Worm (Caenorhabditis elegans) whole organism, young adult: ENCODE measurements around the gene bec-1.

Experiments used
- B0019.2 ChIP-seq: fragments of 200-800 bp; sonication (Bioruptor generic); conservative IDR thresholded peaks from 2 replicates; pipeline ENCODE4 v1.3.6; 2022; ENCODE audit warnings: missing genetic modification reagents, missing genetic modification characterization, missing compliant biosample characterization
- akir-1 ChIP-seq: fragments of 200-800 bp; sonication (Bioruptor generic); optimal IDR thresholded peaks from 2 replicates; lab custom pipeline; 2018; ENCODE audit warnings: mild to moderate bottlenecking, missing genetic modification characterization, moderate library complexity, missing compliant biosample characterization
- dpl-1 ChIP-seq: fragments of 150-350 bp; optimal IDR thresholded peaks from 2 replicates; lab custom pipeline; 2014; ENCODE audit warnings: missing biosample characterization, missing genetic modification reagents, missing genetic modification characterization
- egl-44 ChIP-seq: fragments of 200-800 bp; sonication (Bioruptor generic); IDR thresholded peaks from 2 replicates; pipeline ENCODE4 v1.3.6; 2022; ENCODE audit warnings: missing genetic modification reagents, missing genetic modification characterization, missing compliant biosample characterization
- rec-8 ChIP-seq, 2 experiments: sonication (generic microtip); optimal IDR thresholded peaks; 2 replicates each; lab custom pipeline; 2016; ENCODE audit warnings: mild to moderate bottlenecking in 2 of 2, missing genetic modification characterization in 2 of 2, missing genetic modification reagents in 2 of 2, missing genotype in 2 of 2, missing biosample characterization in 1 of 2, missing compliant biosample characterization in 1 of 2, moderate library complexity in 1 of 2
- rpc-1 ChIP-seq, 2 experiments: fragments of 150-350 bp in 1 of 2; sonication (generic microtip) in 1 of 2; optimal IDR thresholded peaks; 2 replicates each; lab custom pipeline; 2014 to 2018; ENCODE audit warnings: missing biosample characterization in 1 of 2, missing genetic modification characterization in 1 of 2, missing genetic modification reagents in 1 of 2, missing genotype in 1 of 2
- unc-62 ChIP-seq: fragments of 150-350 bp; optimal IDR thresholded peaks from 2 replicates; lab custom pipeline; 2014; ENCODE audit warnings: missing biosample characterization, missing genetic modification reagents, missing genetic modification characterization

DNA sequence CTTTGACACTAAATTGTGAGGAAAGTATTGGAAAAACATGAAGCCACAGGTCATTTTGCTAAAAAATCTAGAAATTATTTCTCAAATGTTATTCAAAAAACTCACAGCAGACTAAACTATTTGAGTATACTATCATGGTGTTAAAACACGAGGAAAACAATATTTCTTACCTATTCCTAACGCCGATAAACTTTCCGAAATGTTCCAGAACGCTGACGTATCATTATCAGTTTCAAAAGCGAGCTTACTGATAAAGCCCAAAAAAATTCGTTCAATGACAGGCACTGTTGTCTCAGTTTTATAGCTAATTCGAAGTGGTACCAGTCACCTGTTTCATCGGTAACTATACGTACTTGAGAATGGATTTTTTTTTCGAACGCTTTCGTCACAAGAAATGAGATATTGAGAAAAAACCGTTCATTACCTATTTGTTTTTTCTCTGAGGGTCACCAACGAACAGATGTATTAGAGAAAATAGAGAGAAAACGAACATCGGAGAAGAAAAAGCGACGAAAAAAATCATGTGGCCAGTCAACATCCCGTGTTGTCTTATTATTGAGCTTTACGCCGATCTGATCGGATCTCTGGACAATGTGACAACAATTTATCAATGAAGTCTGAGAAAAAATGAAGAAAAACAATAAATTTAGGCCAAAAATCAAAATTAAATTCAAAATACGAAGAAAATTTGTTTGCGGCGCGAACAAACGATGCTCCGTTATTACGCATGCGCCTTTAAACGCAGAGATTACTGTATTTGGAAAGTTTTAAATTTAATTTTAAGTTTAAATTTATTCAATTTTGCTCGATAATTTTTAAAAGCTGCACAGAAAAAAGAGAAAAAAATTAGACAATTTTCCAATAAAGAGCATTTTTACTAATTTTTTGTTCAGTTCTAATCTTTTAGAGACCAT is 2.1 kb upstream of the bec-1 start:
- TF ChIP-seq akir-1 (GFP tag; lab: Kevin White, UChicago) (no peak), egl-44 (no peak), unc-62 (no peak), rec-8 (tag; optimal IDR thresholded peaks at IDR 0.05; lab: Kevin White, UChicago) (no peak), rpc-1 (optimal IDR thresholded peaks at IDR 0.05; lab: Kevin White, UChicago) (no peak), rpc-1 (tag; optimal IDR thresholded peaks at IDR 0.05; lab: Kevin White, UChicago) (no peak), dpl-1 (GFP tag; lab: Kevin White, UChicago) (peak; percentile 73), B0019.2 (GFP tag; lab: Robert Waterston, UW) (no peak)
